Worm (Caenorhabditis elegans) whole organism, L1 larva: ENCODE measurements around the gene fntb-1.

Experiments used
- alr-1 ChIP-seq: fragments of 200-800 bp; sonication (Bioruptor generic); optimal IDR thresholded peaks from 2 replicates; lab custom pipeline; 2018; ENCODE audit warnings: borderline replicate concordance, mild to moderate bottlenecking, missing genetic modification characterization, missing compliant biosample characterization
- ama-1 ChIP-seq: fragments of 150-350 bp; optimal IDR thresholded peaks from 2 replicates; lab custom pipeline; 2014
- egl-27 ChIP-seq, 2 experiments: fragments of 150-350 bp in 1 of 2; sonication (generic microtip); optimal IDR thresholded peaks; 3 replicates each; lab custom pipeline; 2017 to 2018; ENCODE audit warnings: missing biosample characterization in 2 of 2, missing genetic modification characterization in 2 of 2, missing genetic modification reagents in 2 of 2
- fkh-10 ChIP-seq: sonication (generic microtip); optimal IDR thresholded peaks from 2 replicates; lab custom pipeline; 2017; ENCODE audit warnings: missing biosample characterization, missing genetic modification reagents, missing genetic modification characterization
- fos-1 ChIP-seq: fragments of 150-350 bp; optimal IDR thresholded peaks from 2 replicates; lab custom pipeline; 2014; ENCODE audit warnings: missing biosample characterization, missing genetic modification characterization
- lin-13 ChIP-seq: fragments of 150-350 bp; optimal IDR thresholded peaks from 2 replicates; lab custom pipeline; 2014; ENCODE audit warnings: missing biosample characterization, missing genetic modification reagents, missing genetic modification characterization
- mdl-1 ChIP-seq, 2 experiments: fragments of 150-350 bp; optimal IDR thresholded peaks; 2 replicates each; lab custom pipeline; 2014 to 2017; ENCODE audit warnings: missing biosample characterization in 2 of 2, missing genetic modification characterization in 2 of 2, inconsistent platforms in 1 of 2
- nhr-11 ChIP-seq: fragments of 150-350 bp; optimal IDR thresholded peaks from 2 replicates; lab custom pipeline; 2014; ENCODE audit warnings: missing biosample characterization, missing genetic modification characterization
- nhr-237 ChIP-seq: fragments of 150-350 bp; optimal IDR thresholded peaks from 2 replicates; lab custom pipeline; 2014; ENCODE audit warnings: missing biosample characterization, missing genetic modification characterization
- nhr-28 ChIP-seq: fragments of 150-350 bp; optimal IDR thresholded peaks from 2 replicates; lab custom pipeline; 2014; ENCODE audit warnings: missing biosample characterization, missing genetic modification characterization
- nhr-71 ChIP-seq: sonication (generic microtip); optimal IDR thresholded peaks from 2 replicates; lab custom pipeline; 2016; ENCODE audit warnings: mild to moderate bottlenecking, missing genetic modification characterization, moderate library complexity, missing compliant biosample characterization
- rnt-1 ChIP-seq: sonication (generic microtip); optimal IDR thresholded peaks from 2 replicates; lab custom pipeline; 2016; ENCODE audit warnings: mild to moderate bottlenecking, missing genetic modification characterization, moderate library complexity, missing compliant biosample characterization
- skn-1 ChIP-seq: fragments of 150-350 bp; optimal IDR thresholded peaks from 2 replicates; lab custom pipeline; 2014; ENCODE audit warnings: missing biosample characterization, missing genetic modification characterization
- unc-62 ChIP-seq: fragments of 150-350 bp; optimal IDR thresholded peaks from 2 replicates; lab custom pipeline; 2014; ENCODE audit warnings: missing biosample characterization, missing genetic modification reagents, missing genetic modification characterization

DNA sequence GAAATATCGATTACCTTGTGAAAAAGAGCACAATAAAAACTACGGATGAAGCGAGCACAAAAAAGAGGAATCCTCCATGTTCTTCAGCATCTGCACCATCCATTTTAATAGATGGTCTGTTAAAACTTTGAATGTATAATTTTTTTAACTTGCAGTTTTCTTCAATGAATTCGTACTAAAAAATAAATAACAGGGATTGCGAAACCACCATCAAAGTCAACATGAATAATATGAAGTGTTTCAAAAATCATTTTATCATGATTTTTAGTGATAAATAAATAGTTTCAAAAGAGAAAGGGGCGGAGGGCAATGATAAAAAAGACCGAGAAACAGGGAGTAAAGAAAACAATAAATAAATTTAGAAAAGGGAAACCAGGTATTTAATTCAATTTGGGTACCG is 26.1 kb upstream of the fntb-1 start, which contains the start of gene dhs-22:
- TF ChIP-seq alr-1 (tag; lab: Kevin White, UChicago), result no peak
- TF ChIP-seq nhr-71 (tag; lab: Kevin White, UChicago), result no peak
- no peak for TF ChIP-seq lin-13 (GFP tag; lab: Kevin White, UChicago)
- no peak for TF ChIP-seq fos-1
- no peak for TF ChIP-seq mdl-1 (tag; optimal IDR thresholded peaks at IDR 0.05; lab: Kevin White, UChicago)
- no peak for TF ChIP-seq rnt-1 (tag; lab: Kevin White, UChicago)
- no peak for TF ChIP-seq unc-62 (GFP tag; lab: Kevin White, UChicago)
- TF ChIP-seq nhr-237 (tag; lab: Kevin White, UChicago), result no peak
- TF ChIP-seq nhr-28 (tag; lab: Kevin White, UChicago), result no peak
- no peak for TF ChIP-seq egl-27 (tag; optimal IDR thresholded peaks at IDR 0.05; lab: Kevin White, UChicago)
- TF ChIP-seq fkh-10 (GFP tag; lab: Kevin White, UChicago), result no peak
- TF ChIP-seq skn-1 (tag; lab: Kevin White, UChicago), result no peak
- no peak for TF ChIP-seq ama-1 (lab: Kevin White, UChicago)
- no peak for TF ChIP-seq nhr-11 (tag; lab: Kevin White, UChicago)
